Worm (Caenorhabditis elegans): ENCODE measurements around the gene F16F9.1.

Gene F16F9.1

DNA sequence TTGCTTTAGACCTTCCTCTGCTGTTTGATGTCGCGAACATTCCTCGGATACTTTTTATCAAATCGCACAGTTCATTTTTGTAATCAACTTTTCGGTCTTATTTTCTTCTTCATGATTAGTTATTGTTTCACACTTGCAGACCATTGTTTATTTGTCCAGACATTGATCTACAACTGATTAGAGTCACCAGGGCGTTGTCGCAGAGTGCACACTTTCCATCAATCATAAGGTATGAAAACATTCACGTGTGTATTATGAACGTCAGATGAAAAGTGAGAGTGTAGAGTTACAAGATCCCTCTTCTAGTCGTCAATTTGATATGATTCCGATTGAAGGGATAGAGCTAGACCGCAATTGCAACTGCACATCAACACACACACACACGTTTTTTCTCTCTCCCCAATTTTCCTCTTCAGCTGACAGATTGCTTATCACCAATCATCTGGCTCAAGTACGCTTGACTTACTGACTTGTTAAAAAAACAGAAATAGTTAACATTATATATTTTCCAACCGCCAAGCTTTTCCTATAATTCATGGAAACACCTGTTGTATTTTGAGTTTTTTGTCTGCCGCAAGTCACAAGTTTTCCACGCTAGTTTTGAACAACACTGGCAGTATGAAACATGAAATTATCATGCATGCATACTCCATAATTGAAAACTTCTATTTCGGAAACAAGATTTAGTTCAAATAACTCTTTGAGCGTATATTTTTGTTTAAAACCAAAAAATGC is 6.0 kb upstream of the F16F9.1 start:
- peak; percentile 15 for TF ChIP-seq unc-62 (GFP tag; optimal IDR thresholded peaks at IDR 0.05)
- no peak for TF ChIP-seq mls-2 (tag; optimal IDR thresholded peaks at IDR 0.05)
- TF ChIP-seq sem-2 (GFP tag; optimal IDR thresholded peaks at IDR 0.05), result no peak
- no peak for TF ChIP-seq ceh-83 (GFP tag; optimal IDR thresholded peaks at IDR 0.05)
- no peak for TF ChIP-seq nhr-28 (tag; optimal IDR thresholded peaks at IDR 0.05)

DNA sequence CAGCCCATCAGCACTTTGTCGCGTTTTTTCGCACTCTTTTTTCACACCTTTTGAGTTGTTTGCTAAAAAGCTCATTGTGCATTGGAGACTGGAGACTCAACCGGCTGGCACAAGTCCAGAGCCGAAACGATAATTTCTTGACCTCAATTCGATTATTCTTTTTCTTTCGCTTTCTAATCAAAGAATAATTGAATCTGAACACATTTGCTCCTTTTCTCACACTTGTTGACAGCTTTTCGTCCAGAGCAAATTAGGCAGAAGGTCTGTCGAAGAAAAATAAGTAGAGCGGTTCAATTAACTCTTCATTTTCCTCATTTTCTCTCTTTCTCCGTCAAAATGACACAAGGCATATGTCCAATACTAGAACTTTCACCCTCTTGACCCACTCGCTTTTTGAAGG is 1.3 kb upstream of the F16F9.1 start:
- TF ChIP-seq sptf-1 (tag; optimal IDR thresholded peaks at IDR 0.05) (no peak), drap-1 (GFP tag; optimal IDR thresholded peaks at IDR 0.05) (no peak), nhr-76 (tag; optimal IDR thresholded peaks at IDR 0.05) (no peak), ces-1 (GFP tag; optimal IDR thresholded peaks at IDR 0.05) (peak; percentile 94), lin-13 (tag; optimal IDR thresholded peaks at IDR 0.05) (no peak), ham-2 (GFP tag; optimal IDR thresholded peaks at IDR 0.05) (no peak)

- no peak for TF ChIP-seq nhr-2 (tag; optimal IDR thresholded peaks at IDR 0.05)
- TF ChIP-seq nhr-12 (tag; optimal IDR thresholded peaks at IDR 0.05), result no peak
- TF ChIP-seq hlh-1 (tag; optimal IDR thresholded peaks at IDR 0.05), result no peak
- no peak for TF ChIP-seq unc-120 (tag; optimal IDR thresholded peaks at IDR 0.05; ENCODE audit: poor library complexity, severe bottlenecking)
- no peak for TF ChIP-seq ces-1 (GFP tag; optimal IDR thresholded peaks at IDR 0.05)
- TF ChIP-seq sem-2 (GFP tag; optimal IDR thresholded peaks at IDR 0.05), result no peak
- no peak for TF ChIP-seq ztf-11 (tag; optimal IDR thresholded peaks at IDR 0.05)
- no peak for TF ChIP-seq unc-39 (tag; optimal IDR thresholded peaks at IDR 0.05)
- TF ChIP-seq ceh-83 (GFP tag; optimal IDR thresholded peaks at IDR 0.05), result no peak
- TF ChIP-seq cnd-1 (tag; optimal IDR thresholded peaks at IDR 0.05), result no peak
These were observed 9.5 kb downstream of the F16F9.1 start, which contains the start of gene dpy-6 for ce11 chrX:8455590-8456166. Gene dpy-6 (minus strand): TSS chrX:8455640.

ce11 chrX:8457314-8457713 is 11.1 kb downstream of the F16F9.1 start, which contains the start of gene F16F9.3:
Gene F16F9.3 (plus strand): TSS chrX:8457614.
- TF ChIP-seq flh-1 (GFP tag; optimal IDR thresholded peaks at IDR 0.05) (no peak), elt-1 (tag; optimal IDR thresholded peaks at IDR 0.05; ENCODE audit: borderline replicate concordance, insufficient read depth) (no peak), mls-2 (tag; optimal IDR thresholded peaks at IDR 0.05) (no peak), lsy-2 (tag; optimal IDR thresholded peaks at IDR 0.05) (no peak), elt-3 (tag; optimal IDR thresholded peaks at IDR 0.05) (no peak), unc-62 (GFP tag; optimal IDR thresholded peaks at IDR 0.05) (no peak), sptf-1 (tag; optimal IDR thresholded peaks at IDR 0.05) (no peak), mab-5 (tag; optimal IDR thresholded peaks at IDR 0.05) (no peak), nhr-2 (tag; optimal IDR thresholded peaks at IDR 0.05) (no peak)

DNA sequence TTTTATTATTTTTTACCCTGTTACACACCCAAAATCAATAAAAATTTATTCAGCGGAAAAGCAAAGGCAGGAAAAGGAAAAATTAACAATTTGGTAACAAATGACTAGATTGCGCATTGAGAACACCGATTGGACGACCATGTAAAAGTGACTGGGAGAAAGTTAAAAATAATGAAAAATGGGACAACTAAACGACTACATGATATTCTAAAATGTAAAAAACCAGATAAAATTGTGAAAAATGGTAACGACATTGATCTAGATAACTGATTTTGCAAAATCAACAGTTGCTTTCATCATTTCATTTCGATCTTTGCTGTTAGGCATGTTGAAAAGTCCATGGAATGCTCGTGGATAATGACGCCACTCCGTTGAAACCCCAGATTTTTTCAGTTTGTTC is 13.6 kb downstream of the F16F9.1 start:
- TF ChIP-seq ces-1 (GFP tag; optimal IDR thresholded peaks at IDR 0.05) (no peak), mab-5 (tag; optimal IDR thresholded peaks at IDR 0.05) (no peak), nhr-76 (tag; optimal IDR thresholded peaks at IDR 0.05) (no peak), sptf-1 (tag; optimal IDR thresholded peaks at IDR 0.05) (no peak), ceh-43 (GFP tag; optimal IDR thresholded peaks at IDR 0.05) (no peak), M03D4.4 (tag; optimal IDR thresholded peaks at IDR 0.05) (no peak), lin-13 (tag; optimal IDR thresholded peaks at IDR 0.05) (no peak), nhr-28 (tag; optimal IDR thresholded peaks at IDR 0.05) (no peak), unc-62 (GFP tag; optimal IDR thresholded peaks at IDR 0.05) (no peak), zip-8 (tag; optimal IDR thresholded peaks at IDR 0.05) (no peak), nhr-12 (tag; optimal IDR thresholded peaks at IDR 0.05) (no peak), mep-1 (tag; optimal IDR thresholded peaks at IDR 0.05) (no peak), nhr-237 (tag; optimal IDR thresholded peaks at IDR 0.05) (no peak)

- peak; percentile 60 for TF ChIP-seq elt-1 (tag; optimal IDR thresholded peaks at IDR 0.05; ENCODE audit: borderline replicate concordance, insufficient read depth)
- TF ChIP-seq ces-1 (GFP tag; optimal IDR thresholded peaks at IDR 0.05), result no peak
These were observed 14.8 kb downstream of the F16F9.1 start for ce11 chrX:8460958-8461357.
